Fruit fly (Drosophila melanogaster): ENCODE measurements around the gene Sbat.

The Sbat gene

dm6 chr2L:2862621-2862962, 15.6 kb upstream of the Sbat start:
- TF ChIP-seq Blimp-1 (GFP tag; optimal IDR thresholded peaks at IDR 0.05), result peak; percentile 90
- TF ChIP-seq CG11398 (GFP tag; optimal IDR thresholded peaks at IDR 0.05), result peak; percentile 5
- TF ChIP-seq dm (GFP tag; optimal IDR thresholded peaks at IDR 0.05), result no peak
- TF ChIP-seq Dll (GFP tag; IDR thresholded peaks at IDR 0.05; ENCODE audit: partially characterized antibody), result 0 out of 4 replicates have a peak, but pooled peaks have one; percentile 9
- no peak for TF ChIP-seq Gug (GFP tag; IDR thresholded peaks at IDR 0.05)
- TF ChIP-seq sens (GFP tag), result peak; percentile 68
- TF ChIP-seq otp (GFP tag; IDR thresholded peaks at IDR 0.05), result peak; percentile 1; the same call in 1 of the 3 replicates
- TF ChIP-seq CG18476 (GFP tag; optimal IDR thresholded peaks at IDR 0.05), result no peak
- TF ChIP-seq lbe (GFP tag; optimal IDR thresholded peaks at IDR 0.05), result no peak
- peak; percentile 12; the same call in 1 of the 2 replicates for TF ChIP-seq unc-4 (GFP tag; IDR thresholded peaks at IDR 0.05; ENCODE audit: partially characterized antibody)
- no peak for TF ChIP-seq fd102C (GFP tag; optimal IDR thresholded peaks at IDR 0.05)
- TF ChIP-seq CG11695 (GFP tag; IDR thresholded peaks at IDR 0.05), result no peak
- TF ChIP-seq CG31224 (GFP tag; IDR thresholded peaks at IDR 0.05), result no peak
- TF ChIP-seq CG33557 (GFP tag; optimal IDR thresholded peaks at IDR 0.05), result no peak
- no peak for TF ChIP-seq Ada2b (GFP tag; IDR thresholded peaks at IDR 0.05)
- no peak for TF ChIP-seq hbn (GFP tag; IDR thresholded peaks at IDR 0.05; ENCODE audit: partially characterized antibody)
- 0 out of 3 replicates have a peak, but pooled peaks have one; percentile 36 for TF ChIP-seq CG2199 (GFP tag; IDR thresholded peaks at IDR 0.05)

- TF ChIP-seq otp (GFP tag; IDR thresholded peaks at IDR 0.05) (peak; percentile 66; the same call in 1 of the 3 replicates), p53 (GFP tag; optimal IDR thresholded peaks at IDR 0.05) (no peak), lmd (GFP tag; IDR thresholded peaks at IDR 0.05) (no peak), ttk (GFP tag; IDR thresholded peaks at IDR 0.05) (no peak), CrebB (tag; optimal IDR thresholded peaks at IDR 0.05) (peak; percentile 9), CG18764 (GFP tag; optimal IDR thresholded peaks at IDR 0.05) (peak; percentile 32), vfl (GFP tag; optimal IDR thresholded peaks at IDR 0.05) (no peak), CG8388 (GFP tag; optimal IDR thresholded peaks at IDR 0.05) (no peak), Lim3 (GFP tag; IDR thresholded peaks at IDR 0.05) (no peak), HLHmδ (GFP tag; optimal IDR thresholded peaks at IDR 0.05) (peak; percentile 87), cato (GFP tag; optimal IDR thresholded peaks at IDR 0.05; ENCODE audit: borderline replicate concordance) (no peak), Bgb (GFP tag; IDR thresholded peaks at IDR 0.05; ENCODE audit: partially characterized antibody) (no peak), CG9932 (GFP tag; IDR thresholded peaks at IDR 0.05) (no peak), CG7372 (GFP tag; IDR thresholded peaks at IDR 0.05) (no peak), Dp (GFP tag; optimal IDR thresholded peaks at IDR 0.05) (no peak), pzg (GFP tag; optimal IDR thresholded peaks at IDR 0.05) (no peak), C15 (GFP tag; IDR thresholded peaks at IDR 0.05) (no peak), Hsf (GFP tag; optimal IDR thresholded peaks at IDR 0.05) (no peak), H2.0 (GFP tag; IDR thresholded peaks at IDR 0.05) (no peak), CG9817 (tag; optimal IDR thresholded peaks at IDR 0.05) (no peak), Rfx (GFP tag; IDR thresholded peaks at IDR 0.05) (no peak), aop (GFP tag; IDR thresholded peaks at IDR 0.05) (peak; percentile 11; the same call in 1 of the 2 replicates), fd64A (GFP tag; optimal IDR thresholded peaks at IDR 0.05) (peak; percentile 50), Fer1 (GFP tag; optimal IDR thresholded peaks at IDR 0.05) (peak; percentile 8), CG1529 (GFP tag; optimal IDR thresholded peaks at IDR 0.05) (peak; percentile 0), Atf3 (GFP tag; optimal IDR thresholded peaks at IDR 0.05) (no peak), grau (tag; optimal IDR thresholded peaks at IDR 0.05) (no peak), dpn (GFP tag; optimal IDR thresholded peaks at IDR 0.05) (no peak), gem (tag; optimal IDR thresholded peaks at IDR 0.05) (no peak), Hr3 (GFP tag; optimal IDR thresholded peaks at IDR 0.05) (no peak), CG31365 (tag; optimal IDR thresholded peaks at IDR 0.05) (no peak), nom (GFP tag; optimal IDR thresholded peaks at IDR 0.05) (no peak), E2f2 (GFP tag; IDR thresholded peaks at IDR 0.05) (0 out of 2 replicates have a peak, but pooled peaks have one; percentile 10), fru (optimal IDR thresholded peaks at IDR 0.05) (no peak), CG4730 (GFP tag; IDR thresholded peaks at IDR 0.05) (no peak), gcm (GFP tag; optimal IDR thresholded peaks at IDR 0.05) (peak; percentile 28)
These were observed 13.5 kb upstream of the Sbat start for dm6 chr2L:2864601-2865000.
